Fruit fly (Drosophila melanogaster) whole organism, embryonic: ENCODE data around the gene chb.

Experiments
- Atf-2 ChIP-seq: fragments of 200-800 bp; sonication (Bioruptor generic); optimal IDR thresholded peaks from 2 replicates; lab custom pipeline; 2016; ENCODE audit warnings: missing biosample characterization, missing genetic modification characterization
- B-H1 ChIP-seq: fragments of 200-800 bp; sonication (Bioruptor generic); IDR thresholded peaks from 3 replicates; pipeline ENCODE4 v1.3.6; 2022; ENCODE audit warnings: missing biosample characterization, missing genetic modification characterization
- Blimp-1 ChIP-seq: fragments of 200-800 bp; sonication (Bioruptor generic); optimal IDR thresholded peaks from 3 replicates; lab custom pipeline; 2018; ENCODE audit warnings: missing biosample characterization, missing genetic modification characterization, mild to moderate bottlenecking, moderate library complexity, missing genetic modification reagents
- CG10543 ChIP-seq: fragments of 200-800 bp; sonication (Bioruptor generic); optimal IDR thresholded peaks from 3 replicates; lab custom pipeline; 2017; ENCODE audit warnings: missing biosample characterization, mild to moderate bottlenecking, missing genetic modification characterization, moderate library complexity
- CG13894 ChIP-seq: fragments of 200-800 bp; sonication (Bioruptor generic); optimal IDR thresholded peaks from 3 replicates; lab custom pipeline; 2018; ENCODE audit warnings: missing biosample characterization, mild to moderate bottlenecking, missing genetic modification characterization, moderate library complexity
- CG1603 ChIP-seq: fragments of 200-800 bp; sonication (Bioruptor generic); optimal IDR thresholded peaks from 2 replicates; lab custom pipeline; 2019; ENCODE audit warnings: missing biosample characterization, mild to moderate bottlenecking, missing genetic modification characterization, moderate library complexity
- CG17359 ChIP-seq: fragments of 200-800 bp; sonication (Bioruptor generic); optimal IDR thresholded peaks from 3 replicates; lab custom pipeline; 2018; ENCODE audit warnings: missing biosample characterization, mild to moderate bottlenecking, missing genetic modification characterization, moderate library complexity
- CG17385 ChIP-seq: fragments of 200-800 bp; sonication (Bioruptor generic); optimal IDR thresholded peaks from 3 replicates; lab custom pipeline; 2018; ENCODE audit warnings: missing biosample characterization, mild to moderate bottlenecking, missing genetic modification characterization
- CG18262 ChIP-seq: fragments of 200-800 bp; optimal IDR thresholded peaks from 3 replicates; lab custom pipeline; 2019; ENCODE audit warnings: missing biosample characterization, mild to moderate bottlenecking, missing genetic modification characterization, moderate library complexity
- CG2678 ChIP-seq: fragments of 200-800 bp; sonication (Bioruptor generic); optimal IDR thresholded peaks from 3 replicates; lab custom pipeline; 2019; ENCODE audit warnings: missing biosample characterization, mild to moderate bottlenecking, missing genetic modification characterization, moderate library complexity
- CG2712 ChIP-seq: fragments of 200-800 bp; optimal IDR thresholded peaks from 3 replicates; lab custom pipeline; 2019; ENCODE audit warnings: missing biosample characterization, mild to moderate bottlenecking, missing genetic modification characterization, moderate library complexity
- CG32532 ChIP-seq: fragments of 200-800 bp; sonication (Bioruptor generic); IDR thresholded peaks from 2 replicates; pipeline ENCODE4 v1.3.6; 2022; ENCODE audit warnings: missing biosample characterization, missing genetic modification characterization
- CG7839 ChIP-seq: fragments of 200-800 bp; sonication (Bioruptor generic); optimal IDR thresholded peaks from 3 replicates; lab custom pipeline; 2018; ENCODE audit warnings: missing biosample characterization, mild to moderate bottlenecking, missing genetic modification characterization, moderate library complexity
- CG9609 ChIP-seq: fragments of 200-800 bp; sonication (Bioruptor generic); optimal IDR thresholded peaks from 3 replicates; lab custom pipeline; 2016; ENCODE audit warnings: missing biosample characterization, missing genetic modification characterization
- CG9932 ChIP-seq: fragments of 200-800 bp; sonication (Bioruptor generic); IDR thresholded peaks from 2 replicates; pipeline ENCODE4 v1.3.6; 2022; ENCODE audit warnings: missing biosample characterization, missing genetic modification characterization
- CHES-1-like ChIP-seq: fragments of 200-800 bp; sonication (Bioruptor generic); optimal IDR thresholded peaks from 2 replicates; lab custom pipeline; 2016; ENCODE audit warnings: missing biosample characterization, missing genetic modification characterization
- Drgx ChIP-seq: fragments of 200-800 bp; sonication (Bioruptor generic); IDR thresholded peaks from 2 replicates; pipeline ENCODE4 v1.3.6; 2022; ENCODE audit warnings: missing biosample characterization, missing genetic modification characterization
- GATAe ChIP-seq: fragments of 200-800 bp; sonication (Bioruptor generic); conservative IDR thresholded peaks from 2 replicates; pipeline ENCODE4 v1.3.6; 2022; ENCODE audit warnings: missing biosample characterization, missing genetic modification characterization
- HHEX ChIP-seq: fragments of 200-800 bp; sonication (Bioruptor generic); optimal IDR thresholded peaks from 3 replicates; lab custom pipeline; 2017; ENCODE audit warnings: missing biosample characterization, mild to moderate bottlenecking, missing genetic modification characterization, missing genetic modification reagents
- Hr78 ChIP-seq, 2 experiments: fragments of 200-800 bp in 1 of 2; fragments of >200 bp in 1 of 2; sonication (Bioruptor generic) in 1 of 2; optimal IDR thresholded peaks; 2 replicates each; lab custom pipeline; 2017 to 2019; ENCODE audit warnings: missing biosample characterization in 2 of 2, missing genetic modification characterization in 2 of 2, mild to moderate bottlenecking in 1 of 2, moderate library complexity in 1 of 2
- Med ChIP-seq: fragments of 200-800 bp; sonication (Bioruptor generic); peaks from one replicate; lab custom pipeline; 2016; ENCODE audit warnings: missing biosample characterization, missing genetic modification characterization, mild to moderate bottlenecking, inconsistent platforms, moderate library complexity
- Nf-YA ChIP-seq: fragments of 200-800 bp; sonication (Bioruptor generic); IDR thresholded peaks from 2 replicates; pipeline ENCODE4 v1.3.6; 2022; ENCODE audit warnings: missing biosample characterization, missing genetic modification characterization
- NfI ChIP-seq: fragments of 200-800 bp; sonication (Bioruptor generic); optimal IDR thresholded peaks from 3 replicates; lab custom pipeline; 2018; ENCODE audit warnings: missing biosample characterization, mild to moderate bottlenecking, missing genetic modification characterization, moderate library complexity
- Oaz ChIP-seq: fragments of 200-800 bp; sonication (Bioruptor generic); IDR thresholded peaks from 2 replicates; pipeline ENCODE4 v1.3.6; 2022; ENCODE audit warnings: missing biosample characterization, missing genetic modification characterization
- Rfx ChIP-seq: fragments of 200-800 bp; sonication (Bioruptor generic); IDR thresholded peaks from 2 replicates; pipeline ENCODE4 v1.3.6; 2022; ENCODE audit warnings: missing biosample characterization, missing genetic modification characterization
- Sox100B ChIP-seq: fragments of 200-800 bp; sonication (Bioruptor generic); optimal IDR thresholded peaks from 3 replicates; lab custom pipeline; 2018; ENCODE audit warnings: missing biosample characterization, mild to moderate bottlenecking, missing genetic modification characterization
- Sox102F ChIP-seq: fragments of 200-800 bp; sonication (Bioruptor generic); optimal IDR thresholded peaks from 2 replicates; lab custom pipeline; 2018; ENCODE audit warnings: missing biosample characterization, mild to moderate bottlenecking, missing genetic modification characterization, moderate library complexity
- Xrp1 ChIP-seq: fragments of 200-800 bp; sonication (Bioruptor generic); IDR thresholded peaks from 2 replicates; pipeline ENCODE4 v1.3.6; 2022; ENCODE audit warnings: missing biosample characterization, missing genetic modification characterization
- bbx ChIP-seq: fragments of 200-800 bp; sonication (Bioruptor generic); IDR thresholded peaks from 2 replicates; pipeline ENCODE4 v1.3.6; 2022; ENCODE audit warnings: missing biosample characterization, missing genetic modification characterization; ENCODE audit not compliant: partially characterized antibody
- crol ChIP-seq: fragments of 200-800 bp; sonication (Bioruptor generic); IDR thresholded peaks from 2 replicates; pipeline ENCODE4 v1.3.6; 2022; ENCODE audit warnings: missing biosample characterization, missing genetic modification characterization
- dmrt99B ChIP-seq: fragments of 200-800 bp; sonication (Bioruptor generic); optimal IDR thresholded peaks from 2 replicates; lab custom pipeline; 2018; ENCODE audit warnings: missing biosample characterization, mild to moderate bottlenecking, missing genetic modification characterization, moderate library complexity
- dysf ChIP-seq: fragments of 200-800 bp; sonication (Bioruptor generic); IDR thresholded peaks from 3 replicates; pipeline ENCODE4 v1.3.6; 2022; ENCODE audit warnings: missing biosample characterization, missing genetic modification characterization
- en ChIP-seq: fragments of 200-800 bp; sonication (Bioruptor generic); optimal IDR thresholded peaks from 2 replicates; lab custom pipeline; 2016; ENCODE audit warnings: missing biosample characterization, missing genetic modification characterization
- gce ChIP-seq: fragments of 200-800 bp; sonication (Bioruptor generic); IDR thresholded peaks from 3 replicates; pipeline ENCODE4 v1.3.6; 2022; ENCODE audit warnings: missing biosample characterization, missing genetic modification characterization
- gem ChIP-seq: fragments of 200-800 bp; sonication (Bioruptor generic); optimal IDR thresholded peaks from 2 replicates; lab custom pipeline; 2019; ENCODE audit warnings: missing biosample characterization, mild to moderate bottlenecking, missing genetic modification characterization, moderate library complexity
- h ChIP-seq: fragments of >200 bp; optimal IDR thresholded peaks from 2 replicates; lab custom pipeline; 2017
- jumu ChIP-seq: fragments of 200-800 bp; sonication (Bioruptor generic); optimal IDR thresholded peaks from 3 replicates; lab custom pipeline; 2016; ENCODE audit warnings: missing biosample characterization, missing genetic modification characterization
- ken ChIP-seq: fragments of 200-800 bp; sonication (Bioruptor generic); IDR thresholded peaks from 3 replicates; pipeline ENCODE4 v1.3.6; 2022; ENCODE audit warnings: missing biosample characterization, missing genetic modification characterization
- pan ChIP-seq, 4 experiments: fragments of >200 bp in 3 of 4; fragments of 200-800 bp in 1 of 4; sonication (Bioruptor generic) in 1 of 4; optimal IDR thresholded peaks in 3 of 4; IDR thresholded peaks in 1 of 4; 2 replicates each; pipeline versions ENCODE4 v1.3.6 to Lab custom; 2017 to 2022; ENCODE audit warnings: missing biosample characterization in 2 of 4, missing genetic modification characterization in 2 of 4, mixed read lengths in 1 of 4
- phol ChIP-seq: fragments of 200-800 bp; sonication (Bioruptor generic); optimal IDR thresholded peaks from 3 replicates; lab custom pipeline; 2018; ENCODE audit warnings: missing biosample characterization, mild to moderate bottlenecking, missing genetic modification characterization, moderate library complexity
- ranshi ChIP-seq: fragments of 200-800 bp; sonication (Bioruptor generic); IDR thresholded peaks from 2 replicates; pipeline ENCODE4 v1.3.6; 2022; ENCODE audit warnings: missing biosample characterization, missing genetic modification characterization
- row ChIP-seq: fragments of 200-800 bp; sonication (Bioruptor generic); IDR thresholded peaks from 3 replicates; pipeline ENCODE4 v1.3.6; 2022; ENCODE audit warnings: missing biosample characterization, missing genetic modification characterization
- sd ChIP-seq: fragments of 200-800 bp; sonication (Bioruptor generic); optimal IDR thresholded peaks from 3 replicates; lab custom pipeline; 2018; ENCODE audit warnings: missing biosample characterization, mild to moderate bottlenecking, missing genetic modification characterization, moderate library complexity
- sr ChIP-seq: fragments of 200-800 bp; sonication (Bioruptor generic); IDR thresholded peaks from 3 replicates; pipeline ENCODE4 v1.3.6; 2022; ENCODE audit warnings: missing biosample characterization, missing genetic modification characterization
- stwl ChIP-seq: fragments of 200-800 bp; sonication (Bioruptor generic); optimal IDR thresholded peaks from 3 replicates; lab custom pipeline; 2018; ENCODE audit warnings: missing biosample characterization, mild to moderate bottlenecking, missing genetic modification characterization, moderate library complexity
- vvl ChIP-seq: fragments of 200-800 bp; sonication (Bioruptor generic); IDR thresholded peaks from 2 replicates; pipeline ENCODE4 v1.3.6; 2022; ENCODE audit warnings: missing biosample characterization, missing genetic modification characterization
- wek ChIP-seq: fragments of 200-800 bp; sonication (Bioruptor generic); optimal IDR thresholded peaks from 3 replicates; lab custom pipeline; 2018; ENCODE audit warnings: missing biosample characterization, mild to moderate bottlenecking, missing genetic modification characterization, moderate library complexity

Gene chb

dm6 chr3L:21196563-21196962 is 23.9 kb downstream of the chb start, which contains the start of the genes Targ3 and park (continued):
- no peak for TF ChIP-seq wek (GFP tag; lab: Kevin White, UChicago)
- TF ChIP-seq CG13894 (tag; lab: Kevin White, UChicago): no peak

- TF ChIP-seq stwl (tag; lab: Kevin White, UChicago) (no peak), en (GFP tag; lab: Kevin White, UChicago) (no peak), CG18262 (tag; lab: Kevin White, UChicago) (peak; percentile 17), Sox102F (GFP tag; lab: Kevin White, UChicago) (peak; percentile 24), gce (GFP tag; lab: Robert Waterston, UW) (0 out of 3 replicates have a peak, but pooled peaks have one; percentile 55), pan (optimal IDR thresholded peaks at IDR 0.05; lab: Kevin White, UChicago) (no peak), pan (GFP tag; optimal IDR thresholded peaks at IDR 0.05 in 1 of 2, IDR thresholded peaks at IDR 0.05 in 1 of 2) (peak in 1 of 2 experiments; percentile 26), CG10543 (GFP tag; lab: Kevin White, UChicago) (peak; percentile 25), ranshi (no peak), jumu (GFP tag; lab: Kevin White, UChicago) (no peak), Rfx (peak; percentile 38; the same call in 1 of the 2 replicates), Hr78 (GFP tag; optimal IDR thresholded peaks at IDR 0.05; lab: Kevin White, UChicago) (peak in 1 of 2 experiments; percentile 25), CG2678 (tag; lab: Kevin White, UChicago) (peak; percentile 10), h (lab: Kevin White, UChicago) (no peak), CG17385 (GFP tag; lab: Kevin White, UChicago) (peak; percentile 3), CG2712 (tag; lab: Kevin White, UChicago) (peak; percentile 23), CG32532 (GFP tag; lab: Robert Waterston, UW) (peak; percentile 40), Xrp1 (0 out of 2 replicates have a peak, but pooled peaks have one; percentile 38), HHEX (no peak), bbx (GFP tag; lab: Robert Waterston, UW) (peak; percentile 16; the same call in 1 of the 2 replicates), Sox100B (GFP tag; lab: Kevin White, UChicago) (peak; percentile 8), sr (0 out of 3 replicates have a peak, but pooled peaks have one; percentile 10), vvl (0 out of 2 replicates have a peak, but pooled peaks have one; percentile 30), CG7839 (peak; percentile 22), CG17359 (tag; lab: Kevin White, UChicago) (peak; percentile 16), dysf (GFP tag; lab: Robert Waterston, UW) (0 out of 3 replicates have a peak, but pooled peaks have one; percentile 18), crol (0 out of 2 replicates have a peak, but pooled peaks have one; percentile 33), CG9932 (GFP tag; lab: Robert Waterston, UW) (peak; percentile 36; the same call in 1 of the 2 replicates), CG1603 (no peak), Nf-YA (GFP tag; lab: Robert Waterston, UW) (0 out of 2 replicates have a peak, but pooled peaks have one; percentile 8), CG9609 (GFP tag; lab: Kevin White, UChicago) (no peak), GATAe (GFP tag; lab: Robert Waterston, UW) (no peak), Oaz (GFP tag; lab: Robert Waterston, UW) (no peak), sd (peak; percentile 35), row (GFP tag; lab: Robert Waterston, UW) (peak; percentile 42; the same call in 2 of the 3 replicates), NfI (peak; percentile 7), B-H1 (GFP tag; lab: Robert Waterston, UW) (no peak), ken (no peak), Blimp-1 (GFP tag; lab: Kevin White, UChicago) (peak; percentile 27), Med (GFP tag; lab: Kevin White, UChicago) (peak; percentile 29), Drgx (GFP tag; lab: Robert Waterston, UW) (0 out of 2 replicates have a peak, but pooled peaks have one; percentile 19), phol (peak; percentile 20), dmrt99B (tag; lab: Kevin White, UChicago) (peak; percentile 5), gem (peak; percentile 27), CHES-1-like (GFP tag; lab: Kevin White, UChicago) (no peak), Atf-2 (GFP tag; lab: Kevin White, UChicago) (no peak)
Observed at dm6 chr3L:21200587-21200986, 27.9 kb downstream of the chb start.
